Fruit fly (Drosophila melanogaster) whole organism, prepupa: ENCODE results near the gene tutl.

Source experiments
- Blimp-1 ChIP-seq: fragments of 200-800 bp; sonication (Bioruptor generic); optimal IDR thresholded peaks from 3 replicates; lab custom pipeline; 2017; ENCODE audit warnings: missing biosample characterization, missing genetic modification characterization, mild to moderate bottlenecking, moderate library complexity, missing genetic modification reagents
- CG10669 ChIP-seq: fragments of 200-800 bp; sonication (Bioruptor generic); optimal IDR thresholded peaks from 3 replicates; lab custom pipeline; 2018; ENCODE audit warnings: missing biosample characterization, mild to moderate bottlenecking, missing genetic modification characterization, moderate library complexity
- CG11762 ChIP-seq: fragments of 200-800 bp; sonication (Bioruptor generic); optimal IDR thresholded peaks from 3 replicates; lab custom pipeline; 2016; ENCODE audit warnings: missing biosample characterization, missing genetic modification characterization; ENCODE audit not compliant: insufficient read depth
- CG11902 ChIP-seq: fragments of 200-800 bp; sonication (Bioruptor generic); optimal IDR thresholded peaks from 3 replicates; lab custom pipeline; 2016; ENCODE audit warnings: missing biosample characterization, missing genetic modification characterization
- CG15336 ChIP-seq: fragments of 200-800 bp; sonication (Bioruptor generic); IDR thresholded peaks from 2 replicates; pipeline ENCODE4 v1.3.6; 2022; ENCODE audit warnings: missing biosample characterization, missing genetic modification characterization
- CG3032 ChIP-seq: fragments of 200-800 bp; optimal IDR thresholded peaks from 2 replicates; lab custom pipeline; 2019; ENCODE audit warnings: missing biosample characterization, mild to moderate bottlenecking, missing genetic modification characterization, moderate library complexity
- CG31627 ChIP-seq: fragments of 200-800 bp; sonication (Bioruptor generic); optimal IDR thresholded peaks from 3 replicates; lab custom pipeline; 2016; ENCODE audit warnings: missing biosample characterization, missing genetic modification characterization
- CG34406 ChIP-seq: fragments of 200-800 bp; sonication (Bioruptor generic); optimal IDR thresholded peaks from 3 replicates; lab custom pipeline; 2016; ENCODE audit warnings: missing biosample characterization, missing genetic modification characterization
- CG3919 ChIP-seq: fragments of 200-800 bp; sonication (Bioruptor generic); optimal IDR thresholded peaks from 3 replicates; lab custom pipeline; 2016; ENCODE audit warnings: missing biosample characterization, missing genetic modification characterization
- CG6163 ChIP-seq: fragments of 200-800 bp; sonication (Bioruptor generic); IDR thresholded peaks from 3 replicates; pipeline ENCODE4 v1.3.6; 2022; ENCODE audit warnings: missing biosample characterization, missing genetic modification characterization
- CG6792 ChIP-seq: fragments of 200-800 bp; sonication (Bioruptor generic); optimal IDR thresholded peaks from 3 replicates; lab custom pipeline; 2016; ENCODE audit warnings: missing biosample characterization, missing genetic modification characterization
- CG6808 ChIP-seq: fragments of 200-800 bp; sonication (Bioruptor generic); optimal IDR thresholded peaks from 3 replicates; lab custom pipeline; 2017; ENCODE audit warnings: missing biosample characterization, missing genetic modification characterization, mild to moderate bottlenecking, moderate library complexity, missing genetic modification reagents
- CG6854 ChIP-seq: fragments of 200-800 bp; sonication (Bioruptor generic); optimal IDR thresholded peaks from 2 replicates; lab custom pipeline; 2017; ENCODE audit warnings: missing biosample characterization, mild to moderate bottlenecking, missing genetic modification characterization
- CG7368 ChIP-seq: fragments of 200-800 bp; sonication (Bioruptor generic); optimal IDR thresholded peaks from 3 replicates; lab custom pipeline; 2016; ENCODE audit warnings: missing biosample characterization, missing genetic modification characterization
- CG8119 ChIP-seq: fragments of 200-800 bp; sonication (Bioruptor generic); IDR thresholded peaks from 3 replicates; pipeline ENCODE4 v1.3.6; 2022; ENCODE audit warnings: missing biosample characterization, missing genetic modification characterization
- CG8319 ChIP-seq: fragments of 200-800 bp; sonication (Bioruptor generic); optimal IDR thresholded peaks from 3 replicates; lab custom pipeline; 2016; ENCODE audit warnings: missing biosample characterization, missing genetic modification characterization
- CG8632 ChIP-seq: fragments of 200-800 bp; sonication (Bioruptor generic); optimal IDR thresholded peaks from 3 replicates; lab custom pipeline; 2016; ENCODE audit warnings: missing biosample characterization, missing genetic modification characterization
- CG9139 ChIP-seq: fragments of 200-800 bp; sonication (Bioruptor generic); optimal IDR thresholded peaks from 3 replicates; lab custom pipeline; 2017; ENCODE audit warnings: missing biosample characterization, mild to moderate bottlenecking, missing genetic modification characterization
- Eip78C ChIP-seq: fragments of 200-800 bp; sonication (Bioruptor generic); peaks from one replicate; lab custom pipeline; 2016; ENCODE audit warnings: missing biosample characterization, missing genetic modification characterization
- Eip93F ChIP-seq: fragments of 200-800 bp; sonication (Bioruptor generic); optimal IDR thresholded peaks from 2 replicates; lab custom pipeline; 2016; ENCODE audit warnings: missing biosample characterization, mild to moderate bottlenecking, missing genetic modification characterization
- Ets21C ChIP-seq: fragments of 200-800 bp; sonication (Bioruptor generic); optimal IDR thresholded peaks from 3 replicates; lab custom pipeline; 2016; ENCODE audit warnings: missing biosample characterization, missing genetic modification characterization
- Ets96B ChIP-seq: fragments of 200-800 bp; optimal IDR thresholded peaks from 2 replicates; lab custom pipeline; 2019; ENCODE audit warnings: missing biosample characterization, mild to moderate bottlenecking, missing genetic modification characterization, moderate library complexity
- Lpt ChIP-seq: fragments of 200-800 bp; sonication (Bioruptor generic); optimal IDR thresholded peaks from 3 replicates; lab custom pipeline; 2016; ENCODE audit warnings: missing biosample characterization, missing genetic modification characterization
- Met ChIP-seq: fragments of 200-800 bp; sonication (Bioruptor generic); optimal IDR thresholded peaks from 3 replicates; lab custom pipeline; 2016; ENCODE audit warnings: missing biosample characterization, missing genetic modification characterization
- OdsH ChIP-seq: fragments of 200-800 bp; sonication (Bioruptor generic); optimal IDR thresholded peaks from 3 replicates; lab custom pipeline; 2016; ENCODE audit warnings: missing biosample characterization, missing genetic modification characterization
- Smox ChIP-seq: fragments of 200-800 bp; sonication (Bioruptor generic); optimal IDR thresholded peaks from 3 replicates; lab custom pipeline; 2016; ENCODE audit warnings: missing biosample characterization, missing genetic modification characterization
- Sox102F ChIP-seq: fragments of 200-800 bp; sonication (Bioruptor generic); optimal IDR thresholded peaks from 2 replicates; lab custom pipeline; 2016; ENCODE audit warnings: missing biosample characterization, mild to moderate bottlenecking, missing genetic modification characterization
- Sox14 ChIP-seq: fragments of 200-800 bp; sonication (Bioruptor generic); optimal IDR thresholded peaks from 3 replicates; lab custom pipeline; 2016; ENCODE audit warnings: missing biosample characterization, missing genetic modification characterization
- Sox15 ChIP-seq: fragments of 200-800 bp; sonication (Bioruptor generic); optimal IDR thresholded peaks from 3 replicates; lab custom pipeline; 2016; ENCODE audit warnings: missing biosample characterization, missing genetic modification characterization
- achi ChIP-seq: fragments of 200-800 bp; sonication (Bioruptor generic); optimal IDR thresholded peaks from 3 replicates; lab custom pipeline; 2016; ENCODE audit warnings: missing biosample characterization, missing genetic modification characterization
- dac ChIP-seq: fragments of 200-800 bp; sonication (Bioruptor generic); optimal IDR thresholded peaks from 2 replicates; lab custom pipeline; 2017; ENCODE audit warnings: missing biosample characterization, mild to moderate bottlenecking, missing genetic modification characterization
- dsx ChIP-seq: fragments of 200-800 bp; optimal IDR thresholded peaks from 3 replicates; lab custom pipeline; 2019; ENCODE audit warnings: missing biosample characterization, mild to moderate bottlenecking, missing genetic modification characterization, moderate library complexity; ENCODE audit not compliant: poor library complexity, severe bottlenecking
- eg ChIP-seq: fragments of 200-800 bp; sonication (Bioruptor generic); IDR thresholded peaks from 3 replicates; pipeline ENCODE4 v1.3.6; 2022; ENCODE audit warnings: missing biosample characterization, missing genetic modification characterization
- esn ChIP-seq: fragments of 200-800 bp; sonication (Bioruptor generic); optimal IDR thresholded peaks from 2 replicates; lab custom pipeline; 2016; ENCODE audit warnings: missing biosample characterization, mild to moderate bottlenecking, missing genetic modification characterization, moderate library complexity
- fd59A ChIP-seq: fragments of 200-800 bp; sonication (Bioruptor generic); optimal IDR thresholded peaks from 2 replicates; lab custom pipeline; 2017; ENCODE audit warnings: missing biosample characterization, mild to moderate bottlenecking, missing genetic modification characterization, missing genetic modification reagents
- fd85E ChIP-seq: fragments of 200-800 bp; sonication (Bioruptor generic); optimal IDR thresholded peaks from 3 replicates; lab custom pipeline; 2016; ENCODE audit warnings: missing biosample characterization, missing genetic modification characterization
- fkh ChIP-seq: fragments of 200-800 bp; sonication (Bioruptor generic); optimal IDR thresholded peaks from 3 replicates; lab custom pipeline; 2017; ENCODE audit warnings: missing biosample characterization, mild to moderate bottlenecking, missing genetic modification characterization, moderate library complexity
- net ChIP-seq: fragments of 200-800 bp; sonication (Bioruptor generic); optimal IDR thresholded peaks from 3 replicates; lab custom pipeline; 2016; ENCODE audit warnings: missing biosample characterization, missing genetic modification characterization
- pdm3 ChIP-seq: fragments of 200-800 bp; sonication (Bioruptor generic); optimal IDR thresholded peaks from 3 replicates; lab custom pipeline; 2016; ENCODE audit warnings: missing biosample characterization, missing genetic modification characterization
- salr ChIP-seq, 2 experiments: fragments of 200-800 bp; sonication (Bioruptor generic); optimal IDR thresholded peaks; 3 replicates each; lab custom pipeline; 2016 to 2018; ENCODE audit warnings: missing biosample characterization in 2 of 2, missing genetic modification characterization in 2 of 2, mild to moderate bottlenecking in 1 of 2
- spab ChIP-seq: fragments of 200-800 bp; sonication (Bioruptor generic); optimal IDR thresholded peaks from 2 replicates; lab custom pipeline; 2017; ENCODE audit warnings: missing biosample characterization, mild to moderate bottlenecking, missing genetic modification characterization, missing genetic modification reagents
- ss ChIP-seq, 2 experiments: fragments of 200-800 bp; sonication (Bioruptor generic); optimal IDR thresholded peaks; 2 replicates in 1 of 2; 3 replicates in 1 of 2; lab custom pipeline; 2017 to 2018; ENCODE audit warnings: mild to moderate bottlenecking in 2 of 2, missing biosample characterization in 2 of 2, missing genetic modification characterization in 2 of 2, moderate library complexity in 1 of 2
- svp ChIP-seq: fragments of 200-800 bp; sonication (Bioruptor generic); peaks from one replicate; lab custom pipeline; 2016; ENCODE audit warnings: missing biosample characterization, missing genetic modification characterization
- topi ChIP-seq: fragments of 200-800 bp; sonication (Bioruptor generic); optimal IDR thresholded peaks from 3 replicates; lab custom pipeline; 2016; ENCODE audit warnings: missing biosample characterization, missing genetic modification characterization
- vri ChIP-seq: fragments of 200-800 bp; sonication (Bioruptor generic); optimal IDR thresholded peaks from 3 replicates; lab custom pipeline; 2016; ENCODE audit warnings: missing biosample characterization, mild to moderate bottlenecking, missing genetic modification characterization

Gene tutl

DNA sequence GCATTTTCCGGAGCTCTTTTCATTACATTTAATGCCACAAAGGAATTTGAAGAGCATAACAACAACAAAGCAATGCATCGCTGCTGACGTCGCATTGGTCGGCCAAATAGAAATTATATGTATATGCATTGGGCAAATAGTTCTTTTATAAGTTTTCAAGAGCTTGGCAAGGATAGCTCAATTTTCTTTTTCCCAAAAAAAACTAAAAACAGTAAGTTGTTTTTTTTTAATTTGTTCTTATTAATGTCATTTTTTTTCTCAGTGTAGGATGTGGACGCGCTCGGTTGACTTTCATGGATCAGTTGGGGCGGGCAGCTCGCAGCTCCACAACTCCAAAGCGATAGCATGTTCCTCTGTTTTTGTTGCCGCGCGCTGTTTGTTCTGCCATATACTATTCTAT, 76.2 kb downstream of the tutl start (continued):
- TF ChIP-seq CG11762 (GFP tag; lab: Kevin White, UChicago) = no peak
- TF ChIP-seq Sox15 = no peak
- no peak for TF ChIP-seq Sox102F (GFP tag; lab: Kevin White, UChicago)
- TF ChIP-seq CG10669 (GFP tag; lab: Kevin White, UChicago) = no peak
- no peak for TF ChIP-seq Smox (GFP tag; lab: Kevin White, UChicago)
- no peak for TF ChIP-seq CG8319 (GFP tag; lab: Kevin White, UChicago)
- no peak for TF ChIP-seq ss (GFP tag; optimal IDR thresholded peaks at IDR 0.05; lab: Kevin White, UChicago)

DNA sequence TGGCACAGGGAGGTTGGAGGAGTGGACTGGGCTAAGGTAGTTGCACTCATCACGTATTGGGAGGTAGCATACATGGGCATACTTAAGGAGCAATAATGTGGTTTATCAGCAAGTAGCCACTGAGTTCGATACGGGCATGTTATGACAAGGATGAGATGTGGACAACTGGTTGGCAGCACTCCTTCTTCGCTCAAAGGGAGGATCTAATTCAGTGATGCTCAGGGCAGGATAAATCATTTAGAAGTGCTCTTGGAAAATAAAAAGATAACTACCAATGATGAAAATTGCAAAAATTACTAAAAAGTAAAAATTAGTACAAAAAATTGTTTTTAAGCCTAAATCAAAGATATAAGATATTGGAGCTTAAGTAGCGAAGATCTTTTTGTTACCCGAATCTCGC, 77.9 kb downstream of the tutl start:
- TF ChIP-seq dsx (GFP tag; lab: Kevin White, UChicago) = no peak
- TF ChIP-seq CG7368 (GFP tag; lab: Kevin White, UChicago) = no peak
- no peak for TF ChIP-seq CG8119 (GFP tag; lab: Robert Waterston, UW)
- TF ChIP-seq Lpt = no peak
- TF ChIP-seq svp (GFP tag; lab: Kevin White, UChicago) = no peak
- TF ChIP-seq CG6808 (GFP tag; lab: Kevin White, UChicago) = peak; percentile 18
- no peak for TF ChIP-seq topi (GFP tag; lab: Kevin White, UChicago)
- no peak for TF ChIP-seq dac (GFP tag; lab: Kevin White, UChicago)
- no peak for TF ChIP-seq Smox (GFP tag; lab: Kevin White, UChicago)
- TF ChIP-seq Ets96B (tag; lab: Kevin White, UChicago) = peak; percentile 18
- TF ChIP-seq Met (GFP tag; lab: Kevin White, UChicago) = no peak
- no peak for TF ChIP-seq esn (GFP tag; lab: Kevin White, UChicago)
- no peak for TF ChIP-seq achi
- TF ChIP-seq fd59A = peak; percentile 24
- TF ChIP-seq CG3919 (GFP tag; lab: Kevin White, UChicago) = no peak
- no peak for TF ChIP-seq vri (GFP tag; lab: Kevin White, UChicago)
- no peak for TF ChIP-seq CG15336
- no peak for TF ChIP-seq fkh (GFP tag; lab: Kevin White, UChicago)
- no peak for TF ChIP-seq CG9139
- no peak for TF ChIP-seq CG8632
- TF ChIP-seq CG6163 (GFP tag; lab: Robert Waterston, UW) = 0 out of 3 replicates have a peak, but pooled peaks have one; percentile 5
- no peak for TF ChIP-seq Eip93F (GFP tag; lab: Kevin White, UChicago)
- peak; percentile 9 for TF ChIP-seq CG10669 (GFP tag; lab: Kevin White, UChicago)
- no peak for TF ChIP-seq OdsH (GFP tag; lab: Kevin White, UChicago)
- TF ChIP-seq pdm3 = no peak
- TF ChIP-seq fd85E (GFP tag; lab: Kevin White, UChicago) = no peak
- peak; percentile 91 for TF ChIP-seq Eip78C (GFP tag; lab: Kevin White, UChicago)
- peak; percentile 30 for TF ChIP-seq Sox14 (GFP tag; lab: Kevin White, UChicago)
- peak in 1 of 2 experiments; percentile 29 for TF ChIP-seq salr (GFP tag; optimal IDR thresholded peaks at IDR 0.05; lab: Kevin White, UChicago)
- peak; percentile 52 for TF ChIP-seq CG3032 (tag; lab: Kevin White, UChicago)

DNA sequence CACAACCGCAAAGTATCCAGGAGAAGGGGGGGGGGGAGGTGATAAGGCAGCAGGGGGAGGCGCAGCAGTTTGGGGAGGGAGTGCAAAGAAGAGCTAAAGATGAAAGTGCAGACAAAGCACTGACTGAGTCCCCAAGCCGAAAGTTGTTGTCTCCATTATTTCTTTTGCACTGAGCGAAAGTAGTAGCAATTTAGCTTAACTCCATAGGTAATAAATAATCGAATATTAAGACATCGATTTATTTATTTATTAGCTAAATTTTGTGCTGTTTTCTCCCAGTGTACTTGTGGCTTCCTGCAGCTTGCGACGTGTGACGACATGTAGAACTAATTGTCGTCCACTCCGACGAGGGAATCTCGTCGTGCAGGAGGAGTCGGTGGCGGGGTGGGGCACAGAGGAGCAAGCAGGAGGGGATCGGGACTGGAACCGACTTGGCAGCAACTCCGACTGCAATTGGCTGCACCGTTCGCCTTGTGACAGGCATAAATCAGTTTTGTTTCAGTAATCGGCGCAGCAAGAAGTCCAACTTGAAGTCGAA, 78.6 kb downstream of the tutl start, which contains the start of gene Traf4:
Gene Traf4, plus strand, starts transcription at position 488 of the 538 bp plus-strand sequence.
- peak; percentile 56 for TF ChIP-seq spab (GFP tag; lab: Kevin White, UChicago)
- TF ChIP-seq CG31627 (GFP tag; lab: Kevin White, UChicago) = peak; percentile 47
- TF ChIP-seq CG6792 = peak; percentile 73
- no peak for TF ChIP-seq CG6854 (GFP tag; lab: Kevin White, UChicago)
- TF ChIP-seq Lpt = peak; percentile 47
- TF ChIP-seq CG34406 (GFP tag; lab: Kevin White, UChicago) = peak; percentile 37
- peak; percentile 28 to 37 for TF ChIP-seq salr (GFP tag; optimal IDR thresholded peaks at IDR 0.05; lab: Kevin White, UChicago)
- TF ChIP-seq net (GFP tag; lab: Kevin White, UChicago) = peak; percentile 53
- peak; percentile 39 for TF ChIP-seq Smox (GFP tag; lab: Kevin White, UChicago)
- TF ChIP-seq achi = peak; percentile 50
- no peak for TF ChIP-seq Ets21C (GFP tag; lab: Kevin White, UChicago)
- TF ChIP-seq CG6808 (GFP tag; lab: Kevin White, UChicago) = peak; percentile 51
- peak; percentile 18 for TF ChIP-seq CG9139
- TF ChIP-seq CG11762 (GFP tag; lab: Kevin White, UChicago) = peak; percentile 35
- peak; percentile 12 for TF ChIP-seq CG11902 (GFP tag; lab: Kevin White, UChicago)
- peak; percentile 57 for TF ChIP-seq eg
- peak; percentile 35 for TF ChIP-seq Blimp-1 (GFP tag; lab: Kevin White, UChicago)
- TF ChIP-seq CG3032 (tag; lab: Kevin White, UChicago) = peak; percentile 37
- peak; percentile 6 for TF ChIP-seq Sox14 (GFP tag; lab: Kevin White, UChicago)
- peak; percentile 52 for TF ChIP-seq esn (GFP tag; lab: Kevin White, UChicago)
- peak; percentile 28 for TF ChIP-seq fd59A
- no peak for TF ChIP-seq dac (GFP tag; lab: Kevin White, UChicago)
- peak; percentile 61 for TF ChIP-seq dsx (GFP tag; lab: Kevin White, UChicago)
- TF ChIP-seq Eip78C (GFP tag; lab: Kevin White, UChicago) = peak; percentile 73
- peak; percentile 75 for TF ChIP-seq CG6163 (GFP tag; lab: Robert Waterston, UW)
